Fruit fly (Drosophila melanogaster) whole organism, embryonic: ENCODE measurements around the gene Cyp312a1.
A peak's percentile ranks its signal among the peaks of the same experiment; 100 is the strongest.

Source experiments
- Ets65A ChIP-seq: fragments of 200-800 bp; sonication (Bioruptor generic); peaks from one replicate; lab custom pipeline; 2016; ENCODE audit warnings: missing biosample characterization, missing genetic modification characterization
- NK7.1 ChIP-seq: fragments of 200-800 bp; sonication (Bioruptor generic); optimal IDR thresholded peaks from 3 replicates; lab custom pipeline; 2016; ENCODE audit warnings: missing biosample characterization, missing genetic modification characterization
- cg ChIP-seq: fragments of 200-800 bp; sonication (Bioruptor generic); optimal IDR thresholded peaks from 3 replicates; lab custom pipeline; 2019; ENCODE audit warnings: missing biosample characterization, mild to moderate bottlenecking, missing genetic modification characterization, moderate library complexity

Gene Cyp312a1

DNA sequence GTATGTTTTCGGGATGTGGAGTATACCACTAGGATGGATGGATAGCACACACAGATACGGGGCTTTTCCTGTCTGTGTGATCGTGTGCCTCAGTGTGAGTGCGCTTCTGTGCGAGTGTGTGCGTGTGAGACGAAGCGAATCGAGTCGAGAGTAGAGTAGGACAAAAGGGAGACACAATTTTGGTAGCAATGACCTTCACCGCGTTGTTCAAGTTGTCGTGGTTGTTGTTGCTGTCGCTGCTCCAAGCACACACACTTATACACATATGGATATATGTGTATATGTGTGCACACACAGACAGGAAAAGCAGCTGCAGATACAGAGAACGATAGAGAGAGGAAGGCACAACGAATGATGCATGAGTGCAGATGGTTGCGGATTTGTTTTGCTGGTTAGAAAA is 53.4 kb downstream of the Cyp312a1 start:
- peak; percentile 79 for TF ChIP-seq Ets65A (GFP tag; lab: Kevin White, UChicago)
- no peak for TF ChIP-seq NK7.1
- peak; percentile 46 for TF ChIP-seq cg (GFP tag; lab: Kevin White, UChicago)
